Fruit fly (Drosophila melanogaster): ENCODE results near the gene Mgat2.

DNA sequence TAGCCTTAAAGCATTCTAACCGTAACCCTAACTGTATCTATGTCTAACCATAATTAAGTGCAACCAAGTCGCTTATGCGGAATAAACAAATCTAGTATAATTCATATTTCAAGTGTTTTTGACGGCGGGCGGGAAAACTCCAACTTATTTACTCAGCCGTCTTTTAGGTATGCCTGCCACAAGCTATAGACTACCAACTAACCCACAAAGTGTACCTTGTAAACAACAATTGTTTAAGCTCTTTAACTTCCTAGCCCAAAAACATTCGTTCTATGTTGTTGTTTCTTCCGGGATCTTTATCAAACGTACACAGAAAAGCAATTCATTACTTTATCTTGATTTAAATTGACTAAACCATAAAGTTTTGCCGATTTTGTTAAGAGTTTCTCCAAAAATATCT is 31.3 kb downstream of the Mgat2 start:
- no peak for TF ChIP-seq psq (optimal IDR thresholded peaks at IDR 0.05)
- no peak for TF ChIP-seq usp (GFP tag; optimal IDR thresholded peaks at IDR 0.05)
- TF ChIP-seq Dll (optimal IDR thresholded peaks at IDR 0.05): no peak
- TF ChIP-seq pan (optimal IDR thresholded peaks at IDR 0.05): no peak
- no peak for TF ChIP-seq EcR (GFP tag; optimal IDR thresholded peaks at IDR 0.05)
- TF ChIP-seq CG8478 (optimal IDR thresholded peaks at IDR 0.05): no peak

Measured in whole organism.